Worm (Caenorhabditis elegans) whole organism, early embryonic: ENCODE results near the gene fbxc-22.

Source experiments
- B0310.2 ChIP-seq: sonication (generic microtip); optimal IDR thresholded peaks from 2 replicates; lab custom pipeline; 2016; ENCODE audit warnings: mild to moderate bottlenecking, missing genetic modification characterization, missing compliant biosample characterization
- aly-1 ChIP-seq: sonication (generic microtip); optimal IDR thresholded peaks from 2 replicates; lab custom pipeline; 2016; ENCODE audit warnings: missing genetic modification characterization, missing compliant biosample characterization
- ama-1 ChIP-seq: fragments of 150-350 bp; optimal IDR thresholded peaks from 2 replicates; lab custom pipeline; 2014
- ceh-13 ChIP-seq: fragments of 200-800 bp; sonication (Bioruptor generic); optimal IDR thresholded peaks from 2 replicates; lab custom pipeline; 2018; ENCODE audit warnings: mild to moderate bottlenecking, missing genetic modification characterization, missing compliant biosample characterization
- flt-1 ChIP-seq: fragments of 200-800 bp; sonication (Bioruptor generic); IDR thresholded peaks from 2 replicates; pipeline ENCODE4 v1.3.6; 2022; ENCODE audit warnings: missing genetic modification characterization, missing compliant biosample characterization
- hmg-4 ChIP-seq: fragments of 200-800 bp; sonication (Bioruptor generic); optimal IDR thresholded peaks from 2 replicates; lab custom pipeline; 2018; ENCODE audit warnings: mild to moderate bottlenecking, missing genetic modification characterization, missing compliant biosample characterization
- hnd-1 ChIP-seq: sonication (generic microtip); optimal IDR thresholded peaks from 2 replicates; lab custom pipeline; 2016; ENCODE audit warnings: missing genetic modification characterization, missing compliant biosample characterization
- sea-1 ChIP-seq: fragments of 200-800 bp; sonication (Bioruptor generic); conservative IDR thresholded peaks from 2 replicates; pipeline ENCODE4 v1.3.6; 2022; ENCODE audit warnings: missing genetic modification characterization, missing compliant biosample characterization
- tra-4 ChIP-seq: sonication (generic microtip); optimal IDR thresholded peaks from 2 replicates; lab custom pipeline; 2017; ENCODE audit warnings: missing genetic modification characterization, missing compliant biosample characterization

DNA sequence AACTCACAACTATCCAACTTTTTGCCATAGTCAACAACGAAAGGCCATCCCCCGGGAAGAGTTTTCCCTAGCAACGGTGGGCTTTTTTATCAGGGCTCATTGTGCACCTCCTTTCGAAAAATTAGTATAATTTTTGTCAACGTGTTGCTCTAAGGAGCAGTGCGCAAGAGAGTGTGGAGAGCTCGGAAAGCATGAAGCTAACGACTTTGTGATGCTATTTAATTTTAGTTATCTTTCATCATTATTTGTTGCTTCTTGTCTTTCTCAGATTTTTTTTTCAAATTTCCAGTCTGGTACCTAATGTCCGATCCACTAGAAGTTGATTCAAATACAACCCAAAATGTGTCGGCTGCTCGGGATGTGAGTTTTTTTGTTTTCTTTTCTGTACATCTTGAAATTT, 39.2 kb upstream of the fbxc-22 start, which contains the start of gene ceh-81:
- TF ChIP-seq aly-1 (tag; lab: Kevin White, UChicago) (no peak), ceh-13 (GFP tag; lab: Kevin White, UChicago) (no peak), tra-4 (no peak), ama-1 (lab: Kevin White, UChicago) (no peak), flt-1 (no peak), hmg-4 (no peak), sea-1 (no peak), B0310.2 (no peak), hnd-1 (tag; lab: Kevin White, UChicago) (no peak)
